Fruit fly (Drosophila melanogaster) whole organism, prepupa: ENCODE data around the gene cmb.
A peak's percentile ranks its signal among the peaks of the same experiment; 100 is the strongest.

Experiments used
- Blimp-1 ChIP-seq: fragments of 200-800 bp; sonication (Bioruptor generic); optimal IDR thresholded peaks from 3 replicates; lab custom pipeline; 2017; ENCODE audit warnings: missing biosample characterization, missing genetic modification characterization, mild to moderate bottlenecking, moderate library complexity, missing genetic modification reagents
- CG10631 ChIP-seq: fragments of 200-800 bp; sonication (Bioruptor generic); optimal IDR thresholded peaks from 2 replicates; lab custom pipeline; 2016; ENCODE audit warnings: missing biosample characterization, missing genetic modification characterization
- CG10669 ChIP-seq: fragments of 200-800 bp; sonication (Bioruptor generic); optimal IDR thresholded peaks from 3 replicates; lab custom pipeline; 2018; ENCODE audit warnings: missing biosample characterization, mild to moderate bottlenecking, missing genetic modification characterization, moderate library complexity
- CG11294 ChIP-seq: fragments of 200-800 bp; sonication (Bioruptor generic); IDR thresholded peaks from 2 replicates; pipeline ENCODE4 v1.3.6; 2022; ENCODE audit warnings: missing biosample characterization, missing genetic modification characterization
- CG11762 ChIP-seq: fragments of 200-800 bp; sonication (Bioruptor generic); optimal IDR thresholded peaks from 3 replicates; lab custom pipeline; 2016; ENCODE audit warnings: missing biosample characterization, missing genetic modification characterization; ENCODE audit not compliant: insufficient read depth
- CG11902 ChIP-seq: fragments of 200-800 bp; sonication (Bioruptor generic); optimal IDR thresholded peaks from 3 replicates; lab custom pipeline; 2016; ENCODE audit warnings: missing biosample characterization, missing genetic modification characterization
- CG15336 ChIP-seq: fragments of 200-800 bp; sonication (Bioruptor generic); IDR thresholded peaks from 2 replicates; pipeline ENCODE4 v1.3.6; 2022; ENCODE audit warnings: missing biosample characterization, missing genetic modification characterization
- CG1621 ChIP-seq: fragments of 200-800 bp; sonication (Bioruptor generic); optimal IDR thresholded peaks from 3 replicates; lab custom pipeline; 2018; ENCODE audit warnings: missing biosample characterization, mild to moderate bottlenecking, missing genetic modification characterization
- CG16779 ChIP-seq: fragments of 200-800 bp; sonication (Bioruptor generic); optimal IDR thresholded peaks from 3 replicates; lab custom pipeline; 2017; ENCODE audit warnings: missing biosample characterization, mild to moderate bottlenecking, missing genetic modification characterization
- CG31627 ChIP-seq: fragments of 200-800 bp; sonication (Bioruptor generic); optimal IDR thresholded peaks from 3 replicates; lab custom pipeline; 2016; ENCODE audit warnings: missing biosample characterization, missing genetic modification characterization
- CG32006 ChIP-seq: fragments of 200-800 bp; sonication (Bioruptor generic); optimal IDR thresholded peaks from 3 replicates; lab custom pipeline; 2017; ENCODE audit warnings: missing biosample characterization, mild to moderate bottlenecking, missing genetic modification characterization
- CG34406 ChIP-seq: fragments of 200-800 bp; sonication (Bioruptor generic); optimal IDR thresholded peaks from 3 replicates; lab custom pipeline; 2016; ENCODE audit warnings: missing biosample characterization, missing genetic modification characterization
- CG3919 ChIP-seq: fragments of 200-800 bp; sonication (Bioruptor generic); optimal IDR thresholded peaks from 3 replicates; lab custom pipeline; 2016; ENCODE audit warnings: missing biosample characterization, missing genetic modification characterization
- CG4318 ChIP-seq: fragments of 200-800 bp; sonication (Bioruptor generic); optimal IDR thresholded peaks from 3 replicates; lab custom pipeline; 2017; ENCODE audit warnings: missing biosample characterization, mild to moderate bottlenecking, missing genetic modification characterization
- CG6163 ChIP-seq: fragments of 200-800 bp; sonication (Bioruptor generic); IDR thresholded peaks from 3 replicates; pipeline ENCODE4 v1.3.6; 2022; ENCODE audit warnings: missing biosample characterization, missing genetic modification characterization
- CG6276 ChIP-seq: fragments of 200-800 bp; sonication (Bioruptor generic); optimal IDR thresholded peaks from 2 replicates; lab custom pipeline; 2017; ENCODE audit warnings: missing biosample characterization, mild to moderate bottlenecking, missing genetic modification characterization
- CG6792 ChIP-seq: fragments of 200-800 bp; sonication (Bioruptor generic); optimal IDR thresholded peaks from 3 replicates; lab custom pipeline; 2016; ENCODE audit warnings: missing biosample characterization, missing genetic modification characterization
- CG6854 ChIP-seq: fragments of 200-800 bp; sonication (Bioruptor generic); optimal IDR thresholded peaks from 2 replicates; lab custom pipeline; 2017; ENCODE audit warnings: missing biosample characterization, mild to moderate bottlenecking, missing genetic modification characterization
- CG8119 ChIP-seq: fragments of 200-800 bp; sonication (Bioruptor generic); IDR thresholded peaks from 3 replicates; pipeline ENCODE4 v1.3.6; 2022; ENCODE audit warnings: missing biosample characterization, missing genetic modification characterization
- CG8319 ChIP-seq: fragments of 200-800 bp; sonication (Bioruptor generic); optimal IDR thresholded peaks from 3 replicates; lab custom pipeline; 2016; ENCODE audit warnings: missing biosample characterization, missing genetic modification characterization
- CG8632 ChIP-seq: fragments of 200-800 bp; sonication (Bioruptor generic); optimal IDR thresholded peaks from 3 replicates; lab custom pipeline; 2016; ENCODE audit warnings: missing biosample characterization, missing genetic modification characterization
- CG9139 ChIP-seq: fragments of 200-800 bp; sonication (Bioruptor generic); optimal IDR thresholded peaks from 3 replicates; lab custom pipeline; 2017; ENCODE audit warnings: missing biosample characterization, mild to moderate bottlenecking, missing genetic modification characterization
- Eip75B ChIP-seq: fragments of 200-800 bp; sonication (Bioruptor generic); optimal IDR thresholded peaks from 3 replicates; lab custom pipeline; 2016; ENCODE audit warnings: missing biosample characterization, missing genetic modification characterization
- Eip78C ChIP-seq: fragments of 200-800 bp; sonication (Bioruptor generic); peaks from one replicate; lab custom pipeline; 2016; ENCODE audit warnings: missing biosample characterization, missing genetic modification characterization
- Ets21C ChIP-seq: fragments of 200-800 bp; sonication (Bioruptor generic); optimal IDR thresholded peaks from 3 replicates; lab custom pipeline; 2016; ENCODE audit warnings: missing biosample characterization, missing genetic modification characterization
- Gug ChIP-seq: fragments of 200-800 bp; sonication (Bioruptor generic); IDR thresholded peaks from 2 replicates; pipeline ENCODE4 v1.3.6; 2022; ENCODE audit warnings: missing biosample characterization, missing genetic modification characterization
- Hr38 ChIP-seq: sonication (Bioruptor generic); optimal IDR thresholded peaks from 2 replicates; lab custom pipeline; 2016; ENCODE audit warnings: missing biosample characterization, missing genetic modification characterization
- Hr4 ChIP-seq: fragments of 200-800 bp; sonication (Bioruptor generic); optimal IDR thresholded peaks from 3 replicates; lab custom pipeline; 2016; ENCODE audit warnings: missing biosample characterization, missing genetic modification characterization
- Met ChIP-seq: fragments of 200-800 bp; sonication (Bioruptor generic); optimal IDR thresholded peaks from 3 replicates; lab custom pipeline; 2016; ENCODE audit warnings: missing biosample characterization, missing genetic modification characterization
- OdsH ChIP-seq: fragments of 200-800 bp; sonication (Bioruptor generic); optimal IDR thresholded peaks from 3 replicates; lab custom pipeline; 2016; ENCODE audit warnings: missing biosample characterization, missing genetic modification characterization
- Smox ChIP-seq: fragments of 200-800 bp; sonication (Bioruptor generic); optimal IDR thresholded peaks from 3 replicates; lab custom pipeline; 2016; ENCODE audit warnings: missing biosample characterization, missing genetic modification characterization
- Sox102F ChIP-seq: fragments of 200-800 bp; sonication (Bioruptor generic); optimal IDR thresholded peaks from 2 replicates; lab custom pipeline; 2016; ENCODE audit warnings: missing biosample characterization, mild to moderate bottlenecking, missing genetic modification characterization
- Sox14 ChIP-seq: fragments of 200-800 bp; sonication (Bioruptor generic); optimal IDR thresholded peaks from 3 replicates; lab custom pipeline; 2016; ENCODE audit warnings: missing biosample characterization, missing genetic modification characterization
- Sox15 ChIP-seq: fragments of 200-800 bp; sonication (Bioruptor generic); optimal IDR thresholded peaks from 3 replicates; lab custom pipeline; 2016; ENCODE audit warnings: missing biosample characterization, missing genetic modification characterization
- acj6 ChIP-seq: fragments of 200-800 bp; sonication (Bioruptor generic); optimal IDR thresholded peaks from 3 replicates; lab custom pipeline; 2016; ENCODE audit warnings: missing biosample characterization, missing genetic modification characterization
- cyc ChIP-seq: fragments of 200-800 bp; sonication (Bioruptor generic); optimal IDR thresholded peaks from 3 replicates; lab custom pipeline; 2016; ENCODE audit warnings: missing biosample characterization, missing genetic modification characterization
- dsx ChIP-seq: fragments of 200-800 bp; optimal IDR thresholded peaks from 3 replicates; lab custom pipeline; 2019; ENCODE audit warnings: missing biosample characterization, mild to moderate bottlenecking, missing genetic modification characterization, moderate library complexity; ENCODE audit not compliant: poor library complexity, severe bottlenecking
- esn ChIP-seq: fragments of 200-800 bp; sonication (Bioruptor generic); optimal IDR thresholded peaks from 2 replicates; lab custom pipeline; 2016; ENCODE audit warnings: missing biosample characterization, mild to moderate bottlenecking, missing genetic modification characterization, moderate library complexity
- fd59A ChIP-seq: fragments of 200-800 bp; sonication (Bioruptor generic); optimal IDR thresholded peaks from 2 replicates; lab custom pipeline; 2017; ENCODE audit warnings: missing biosample characterization, mild to moderate bottlenecking, missing genetic modification characterization, missing genetic modification reagents
- fd85E ChIP-seq: fragments of 200-800 bp; sonication (Bioruptor generic); optimal IDR thresholded peaks from 3 replicates; lab custom pipeline; 2016; ENCODE audit warnings: missing biosample characterization, missing genetic modification characterization
- fkh ChIP-seq: fragments of 200-800 bp; sonication (Bioruptor generic); optimal IDR thresholded peaks from 3 replicates; lab custom pipeline; 2017; ENCODE audit warnings: missing biosample characterization, mild to moderate bottlenecking, missing genetic modification characterization, moderate library complexity
- lz ChIP-seq: fragments of 200-800 bp; sonication (Bioruptor generic); optimal IDR thresholded peaks from 3 replicates; lab custom pipeline; 2016; ENCODE audit warnings: missing biosample characterization, missing genetic modification characterization
- net ChIP-seq: fragments of 200-800 bp; sonication (Bioruptor generic); optimal IDR thresholded peaks from 3 replicates; lab custom pipeline; 2016; ENCODE audit warnings: missing biosample characterization, missing genetic modification characterization
- ss ChIP-seq, 2 experiments: fragments of 200-800 bp; sonication (Bioruptor generic); optimal IDR thresholded peaks; 2 replicates in 1 of 2; 3 replicates in 1 of 2; lab custom pipeline; 2017 to 2018; ENCODE audit warnings: mild to moderate bottlenecking in 2 of 2, missing biosample characterization in 2 of 2, missing genetic modification characterization in 2 of 2, moderate library complexity in 1 of 2
- svp ChIP-seq: fragments of 200-800 bp; sonication (Bioruptor generic); peaks from one replicate; lab custom pipeline; 2016; ENCODE audit warnings: missing biosample characterization, missing genetic modification characterization
- topi ChIP-seq: fragments of 200-800 bp; sonication (Bioruptor generic); optimal IDR thresholded peaks from 3 replicates; lab custom pipeline; 2016; ENCODE audit warnings: missing biosample characterization, missing genetic modification characterization
- vri ChIP-seq: fragments of 200-800 bp; sonication (Bioruptor generic); optimal IDR thresholded peaks from 3 replicates; lab custom pipeline; 2016; ENCODE audit warnings: missing biosample characterization, mild to moderate bottlenecking, missing genetic modification characterization

The cmb gene

dm6 chr3L:13403141-13403867, 39.1 kb upstream of the cmb start:
- TF ChIP-seq CG6854: no peak
- TF ChIP-seq CG3919 (GFP tag; lab: Kevin White, UChicago): peak; percentile 8
- TF ChIP-seq Gug (GFP tag; lab: Robert Waterston, UW): no peak
- TF ChIP-seq CG10631 (GFP tag; lab: Kevin White, UChicago): peak; percentile 5
- peak; percentile 39 for TF ChIP-seq esn (GFP tag; lab: Kevin White, UChicago)
- no peak for TF ChIP-seq Ets21C
- peak; percentile 21 for TF ChIP-seq svp (GFP tag; lab: Kevin White, UChicago)
- peak; percentile 8 for TF ChIP-seq Met (GFP tag; lab: Kevin White, UChicago)
- TF ChIP-seq Sox102F (GFP tag; lab: Kevin White, UChicago): no peak
- peak; percentile 20 for TF ChIP-seq topi (GFP tag; lab: Kevin White, UChicago)
- TF ChIP-seq Eip78C (GFP tag; lab: Kevin White, UChicago): peak; percentile 68
- no peak for TF ChIP-seq CG32006 (GFP tag; lab: Kevin White, UChicago)

dm6 chr3L:13406873-13407272, 35.5 kb upstream of the cmb start:
- TF ChIP-seq Eip75B (peak; percentile 54), Gug (GFP tag; lab: Robert Waterston, UW) (no peak), dsx (GFP tag; lab: Kevin White, UChicago) (peak; percentile 22), CG9139 (GFP tag; lab: Kevin White, UChicago) (peak; percentile 3), Met (GFP tag; lab: Kevin White, UChicago) (peak; percentile 50), CG8632 (GFP tag; lab: Kevin White, UChicago) (peak; percentile 48), Smox (GFP tag; lab: Kevin White, UChicago) (peak; percentile 35), Sox15 (peak; percentile 42), ss (GFP tag; optimal IDR thresholded peaks at IDR 0.05; lab: Kevin White, UChicago) (peak; percentile 34 to 42), lz (GFP tag; lab: Kevin White, UChicago) (peak; percentile 14), CG3919 (GFP tag; lab: Kevin White, UChicago) (peak; percentile 68), CG10669 (GFP tag; lab: Kevin White, UChicago) (peak; percentile 57), acj6 (GFP tag; lab: Kevin White, UChicago) (peak; percentile 46), Blimp-1 (GFP tag; lab: Kevin White, UChicago) (no peak), CG6276 (no peak), Ets21C (no peak), net (GFP tag; lab: Kevin White, UChicago) (peak; percentile 58), Sox14 (peak; percentile 49), vri (GFP tag; lab: Kevin White, UChicago) (no peak), Sox102F (GFP tag; lab: Kevin White, UChicago) (peak; percentile 21), Hr38 (no peak), CG11294 (GFP tag; lab: Robert Waterston, UW) (no peak), CG6792 (GFP tag; lab: Kevin White, UChicago) (peak; percentile 52), cyc (peak; percentile 34), CG6854 (no peak), fd85E (GFP tag; lab: Kevin White, UChicago) (no peak), CG15336 (GFP tag; lab: Robert Waterston, UW) (no peak), CG1621 (peak; percentile 2), fkh (GFP tag; lab: Kevin White, UChicago) (no peak), CG4318 (GFP tag; lab: Kevin White, UChicago) (no peak), CG16779 (tag; lab: Kevin White, UChicago) (no peak), OdsH (GFP tag; lab: Kevin White, UChicago) (peak; percentile 51), CG6163 (GFP tag; lab: Robert Waterston, UW) (0 out of 3 replicates have a peak, but pooled peaks have one; percentile 43), CG11762 (GFP tag; lab: Kevin White, UChicago) (peak; percentile 25), Hr4 (GFP tag; lab: Kevin White, UChicago) (peak; percentile 34), fd59A (GFP tag; lab: Kevin White, UChicago) (peak; percentile 41), CG34406 (GFP tag; lab: Kevin White, UChicago) (peak; percentile 54), esn (GFP tag; lab: Kevin White, UChicago) (peak; percentile 73), CG31627 (GFP tag; lab: Kevin White, UChicago) (peak; percentile 29), CG8319 (peak; percentile 36), Eip78C (GFP tag; lab: Kevin White, UChicago) (peak; percentile 84), CG8119 (GFP tag; lab: Robert Waterston, UW) (no peak), CG11902 (peak; percentile 17), CG32006 (GFP tag; lab: Kevin White, UChicago) (peak; percentile 49), CG10631 (GFP tag; lab: Kevin White, UChicago) (peak; percentile 56)
